Worm (Caenorhabditis elegans): ENCODE results near the gene twk-28.

DNA sequence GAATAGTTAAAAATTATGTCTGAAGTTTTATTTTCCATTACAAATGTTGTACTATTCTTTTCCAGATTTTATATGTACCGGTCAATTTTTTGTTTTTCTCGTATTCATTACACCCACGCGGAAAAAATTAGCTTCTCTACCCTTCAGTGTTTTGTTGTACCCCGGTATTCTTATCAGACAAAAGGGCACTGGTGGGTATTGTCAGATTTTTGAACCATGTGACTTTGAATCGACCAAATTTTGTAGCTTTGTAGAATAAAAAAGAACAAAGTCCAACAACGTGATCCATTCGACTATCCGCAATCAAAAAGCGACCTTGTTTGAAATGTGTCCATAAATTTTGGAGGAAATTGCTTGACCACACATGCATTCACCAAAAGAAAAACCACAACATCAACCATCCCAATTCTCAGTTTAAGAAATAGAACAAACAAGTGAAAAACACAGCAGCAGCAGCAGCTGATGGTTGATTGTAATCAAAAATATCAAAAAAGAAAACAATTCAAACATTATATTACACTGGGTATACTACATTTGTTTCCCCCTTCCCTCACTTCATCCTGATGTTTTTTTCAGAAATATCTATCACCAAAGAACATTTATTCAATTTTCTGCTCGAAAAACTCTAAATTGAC is 34.5 kb downstream of the twk-28 start:
- no peak for TF ChIP-seq unc-62 (GFP tag; optimal IDR thresholded peaks at IDR 0.05)
- TF ChIP-seq pha-4 (tag; optimal IDR thresholded peaks at IDR 0.05): no peak
- no peak for TF ChIP-seq lsy-2 (tag; optimal IDR thresholded peaks at IDR 0.05)
- no peak for TF ChIP-seq ceh-83 (GFP tag; optimal IDR thresholded peaks at IDR 0.05)
- no peak for TF ChIP-seq nhr-237 (tag; optimal IDR thresholded peaks at IDR 0.05)
- TF ChIP-seq ham-2 (GFP tag; optimal IDR thresholded peaks at IDR 0.05): no peak
- no peak for TF ChIP-seq snpc-4 (tag; optimal IDR thresholded peaks at IDR 0.05)
- no peak for TF ChIP-seq ztf-11 (tag; optimal IDR thresholded peaks at IDR 0.05)
- TF ChIP-seq mep-1 (tag; optimal IDR thresholded peaks at IDR 0.05): no peak
- TF ChIP-seq sptf-1 (tag; optimal IDR thresholded peaks at IDR 0.05): no peak
- TF ChIP-seq nhr-12 (tag; optimal IDR thresholded peaks at IDR 0.05): no peak
- TF ChIP-seq lin-13 (tag; optimal IDR thresholded peaks at IDR 0.05): no peak
- no peak for TF ChIP-seq nhr-76 (tag; optimal IDR thresholded peaks at IDR 0.05)
- TF ChIP-seq flh-1 (GFP tag; optimal IDR thresholded peaks at IDR 0.05): no peak
